Worm (Caenorhabditis elegans) whole organism, young adult: ENCODE measurements around the gene C02F5.2.

Experiments used
- F57A8.1 ChIP-seq: fragments of 200-800 bp; sonication (Bioruptor generic); optimal IDR thresholded peaks from 2 replicates; lab custom pipeline; 2018; ENCODE audit warnings: mild to moderate bottlenecking, missing genetic modification characterization, moderate library complexity, missing compliant biosample characterization
- ama-1 ChIP-seq, 3 experiments: fragments of 150-350 bp in 1 of 3; sonication (generic microtip) in 2 of 3; optimal IDR thresholded peaks; 2 replicates each; lab custom pipeline; 2014 to 2018; ENCODE audit warnings: missing biosample characterization in 2 of 3, missing genetic modification characterization in 2 of 3, missing genetic modification reagents in 2 of 3
- aptf-3 ChIP-seq: fragments of 200-800 bp; sonication (Bioruptor generic); IDR thresholded peaks from 2 replicates; pipeline ENCODE4 v1.3.6; 2022; ENCODE audit warnings: missing genetic modification characterization, missing compliant biosample characterization
- egl-44 ChIP-seq: fragments of 200-800 bp; sonication (Bioruptor generic); IDR thresholded peaks from 2 replicates; pipeline ENCODE4 v1.3.6; 2022; ENCODE audit warnings: missing genetic modification reagents, missing genetic modification characterization, missing compliant biosample characterization
- him-1 ChIP-seq: sonication (generic microtip); optimal IDR thresholded peaks from 2 replicates; lab custom pipeline; 2016; ENCODE audit warnings: missing genotype, missing genetic modification reagents, missing genetic modification characterization, missing compliant biosample characterization
- madf-6 ChIP-seq: fragments of 200-800 bp; sonication (Bioruptor generic); IDR thresholded peaks from 2 replicates; pipeline ENCODE4 v1.3.6; 2022; ENCODE audit warnings: missing genetic modification reagents, missing genetic modification characterization, missing compliant biosample characterization
- pha-4 ChIP-seq: fragments of 150-350 bp; sonication (generic microtip); optimal IDR thresholded peaks from 2 replicates; lab custom pipeline; 2014; ENCODE audit warnings: missing biosample characterization, missing genetic modification reagents, missing genetic modification characterization
- snpc-1.1 ChIP-seq: sonication (generic microtip); optimal IDR thresholded peaks from 2 replicates; lab custom pipeline; 2017; ENCODE audit warnings: missing genetic modification characterization, mild to moderate bottlenecking, missing compliant biosample characterization, antibody characterized with exemption, moderate library complexity, missing genotype, missing genetic modification reagents; ENCODE audit not compliant: insufficient read depth
- snpc-1.3 ChIP-seq: sonication (generic microtip); optimal IDR thresholded peaks from 2 replicates; lab custom pipeline; 2017; ENCODE audit warnings: missing genetic modification characterization, mild to moderate bottlenecking, missing compliant biosample characterization, antibody characterized with exemption, moderate library complexity, missing genotype, missing genetic modification reagents; ENCODE audit not compliant: insufficient read depth
- unc-130 ChIP-seq: sonication (generic microtip); optimal IDR thresholded peaks from 2 replicates; lab custom pipeline; 2016; ENCODE audit warnings: missing genetic modification reagents, missing genetic modification characterization, missing compliant biosample characterization

ce11 chrIII:8281310-8281709, 31.9 kb downstream of the C02F5.2 start:
- TF ChIP-seq unc-130 (GFP tag; lab: Kevin White, UChicago) (no peak), aptf-3 (GFP tag; lab: Robert Waterston, UW) (no peak), ama-1 (optimal IDR thresholded peaks at IDR 0.05; lab: Kevin White, UChicago) (no peak), ama-1 (GFP tag; optimal IDR thresholded peaks at IDR 0.05; lab: Kevin White, UChicago) (no peak), egl-44 (no peak), snpc-1.1 (tag; lab: Kevin White, UChicago) (no peak), F57A8.1 (GFP tag; lab: Kevin White, UChicago) (no peak), madf-6 (no peak), him-1 (no peak), snpc-1.3 (tag; lab: Kevin White, UChicago) (no peak), pha-4 (tag; lab: Kevin White, UChicago) (no peak)
